Worm (Caenorhabditis elegans) whole organism, L4 larva: ENCODE results near the gene npr-25.

ENCODE experiments used
- D1046.2 ChIP-seq: fragments of 200-800 bp; sonication (Bioruptor generic); IDR thresholded peaks from 2 replicates; pipeline ENCODE4 v1.3.6; 2022; ENCODE audit warnings: missing genetic modification characterization, missing compliant biosample characterization
- F26F4.8 ChIP-seq: fragments of 200-800 bp; sonication (Bioruptor generic); conservative IDR thresholded peaks from 2 replicates; pipeline ENCODE4 v1.3.6; 2022; ENCODE audit warnings: missing genetic modification characterization, missing compliant biosample characterization
- Y48G9A.11 ChIP-seq: fragments of 200-800 bp; sonication (Bioruptor generic); IDR thresholded peaks from 2 replicates; pipeline ENCODE4 v1.3.6; 2022; ENCODE audit warnings: missing genetic modification reagents, missing genetic modification characterization, missing compliant biosample characterization
- Y75B8A.6 ChIP-seq: fragments of 200-800 bp; sonication (Bioruptor generic); IDR thresholded peaks from 2 replicates; pipeline ENCODE4 v1.3.6; 2022; ENCODE audit warnings: missing genetic modification reagents, missing genetic modification characterization, missing compliant biosample characterization
- ZK337.2 ChIP-seq: fragments of 200-800 bp; sonication (Bioruptor generic); IDR thresholded peaks from 2 replicates; pipeline ENCODE4 v1.3.6; 2022; ENCODE audit warnings: missing genetic modification reagents, missing genetic modification characterization, missing compliant biosample characterization
- aly-2 ChIP-seq: sonication (generic microtip); optimal IDR thresholded peaks from 2 replicates; lab custom pipeline; 2018; ENCODE audit warnings: missing biosample characterization, missing genetic modification characterization
- arid-1 ChIP-seq: fragments of 200-800 bp; sonication (Bioruptor generic); conservative IDR thresholded peaks from 2 replicates; pipeline ENCODE4 v1.3.6; 2022; ENCODE audit warnings: missing genetic modification reagents, missing genetic modification characterization, missing compliant biosample characterization
- ceh-20 ChIP-seq: fragments of 200-800 bp; sonication (Bioruptor generic); IDR thresholded peaks from 2 replicates; pipeline ENCODE4 v1.3.6; 2022; ENCODE audit warnings: missing genetic modification reagents, missing genetic modification characterization, missing compliant biosample characterization
- ceh-44 ChIP-seq: fragments of 200-800 bp; sonication (Bioruptor generic); IDR thresholded peaks from 2 replicates; pipeline ENCODE4 v1.3.6; 2022; ENCODE audit warnings: missing genetic modification reagents, missing genetic modification characterization, missing compliant biosample characterization
- ceh-62 ChIP-seq: sonication (generic microtip); optimal IDR thresholded peaks from 2 replicates; lab custom pipeline; 2017; ENCODE audit warnings: missing biosample characterization, missing genetic modification characterization
- ceh-82 ChIP-seq: sonication (generic microtip); optimal IDR thresholded peaks from 2 replicates; lab custom pipeline; 2017; ENCODE audit warnings: missing biosample characterization, missing genetic modification characterization
- ces-1 ChIP-seq: fragments of 150-350 bp; sonication (generic microtip); optimal IDR thresholded peaks from 4 replicates; lab custom pipeline; 2014; ENCODE audit warnings: missing biosample characterization, missing genetic modification reagents, missing genetic modification characterization
- cey-2 ChIP-seq: sonication (generic microtip); optimal IDR thresholded peaks from 3 replicates; lab custom pipeline; 2017; ENCODE audit warnings: missing genetic modification characterization, mild to moderate bottlenecking, missing compliant biosample characterization, antibody characterized with exemption, borderline replicate concordance; ENCODE audit not compliant: insufficient read depth
- ctbp-1 ChIP-seq: fragments of 200-800 bp; sonication (Bioruptor generic); IDR thresholded peaks from 2 replicates; pipeline ENCODE4 v1.3.6; 2022; ENCODE audit warnings: missing genetic modification reagents, missing genetic modification characterization, missing compliant biosample characterization
- daf-12 ChIP-seq: fragments of 150-350 bp; optimal IDR thresholded peaks from 2 replicates; lab custom pipeline; 2014; ENCODE audit warnings: missing biosample characterization, missing genetic modification reagents, missing genetic modification characterization
- daf-8 ChIP-seq: fragments of 200-800 bp; sonication (Bioruptor generic); IDR thresholded peaks from 2 replicates; pipeline ENCODE4 v1.3.6; 2022; ENCODE audit warnings: missing genetic modification characterization, missing compliant biosample characterization
- dve-1 ChIP-seq: sonication (generic microtip); optimal IDR thresholded peaks from 2 replicates; lab custom pipeline; 2017; ENCODE audit warnings: antibody characterized with exemption, mild to moderate bottlenecking, missing genetic modification characterization, missing compliant biosample characterization; ENCODE audit not compliant: insufficient read depth
- fkh-10 ChIP-seq: fragments of 150-350 bp; optimal IDR thresholded peaks from 2 replicates; lab custom pipeline; 2014; ENCODE audit warnings: missing biosample characterization, missing genetic modification reagents, missing genetic modification characterization
- fos-1 ChIP-seq: fragments of 150-350 bp; optimal IDR thresholded peaks from 2 replicates; lab custom pipeline; 2014; ENCODE audit warnings: missing biosample characterization, missing genetic modification characterization
- gei-8 ChIP-seq: fragments of 200-800 bp; sonication (Bioruptor generic); optimal IDR thresholded peaks from 2 replicates; lab custom pipeline; 2018; ENCODE audit warnings: mild to moderate bottlenecking, missing genetic modification characterization, missing compliant biosample characterization
- hif-1 ChIP-seq, 2 experiments: sonication (generic microtip); optimal IDR thresholded peaks; 2 replicates each; lab custom pipeline; 2016 to 2017; ENCODE audit warnings: missing compliant biosample characterization in 2 of 2, missing genetic modification characterization in 2 of 2, missing genetic modification reagents in 2 of 2, missing genotype in 2 of 2, mild to moderate bottlenecking in 1 of 2
- jun-1 ChIP-seq: fragments of 150-350 bp; optimal IDR thresholded peaks from 2 replicates; lab custom pipeline; 2014; ENCODE audit warnings: missing biosample characterization, missing genetic modification reagents, missing genetic modification characterization
- lin-1 ChIP-seq: fragments of 200-800 bp; sonication (Bioruptor generic); IDR thresholded peaks from 2 replicates; pipeline ENCODE4 v1.3.6; 2022; ENCODE audit warnings: missing genetic modification reagents, missing genetic modification characterization, missing compliant biosample characterization
- lin-38 ChIP-seq: fragments of 200-800 bp; sonication (Bioruptor generic); IDR thresholded peaks from 2 replicates; pipeline ENCODE4 v1.3.6; 2022; ENCODE audit warnings: missing genetic modification reagents, missing genetic modification characterization, missing compliant biosample characterization
- madf-9 ChIP-seq: fragments of 200-800 bp; sonication (Bioruptor generic); conservative IDR thresholded peaks from 2 replicates; pipeline ENCODE4 v1.3.6; 2022; ENCODE audit warnings: missing genetic modification reagents, missing genetic modification characterization, missing compliant biosample characterization
- mdt-29 ChIP-seq: fragments of 200-800 bp; sonication (Bioruptor generic); IDR thresholded peaks from 2 replicates; pipeline ENCODE4 v1.3.6; 2022; ENCODE audit warnings: missing genetic modification reagents, missing genetic modification characterization, missing compliant biosample characterization
- mep-1 ChIP-seq: fragments of 150-350 bp; sonication (generic microtip); optimal IDR thresholded peaks from 3 replicates; lab custom pipeline; 2014; ENCODE audit warnings: missing biosample characterization, missing genetic modification characterization
- mxl-2 ChIP-seq: fragments of 200-800 bp; sonication (Bioruptor generic); conservative IDR thresholded peaks from 2 replicates; pipeline ENCODE4 v1.3.6; 2022; ENCODE audit warnings: missing genetic modification reagents, missing genetic modification characterization, missing compliant biosample characterization
- nhr-10 ChIP-seq: fragments of 150-350 bp; optimal IDR thresholded peaks from 2 replicates; lab custom pipeline; 2014; ENCODE audit warnings: missing biosample characterization, missing genetic modification characterization
- nhr-28 ChIP-seq: fragments of 150-350 bp; optimal IDR thresholded peaks from 2 replicates; lab custom pipeline; 2014; ENCODE audit warnings: missing biosample characterization, missing genetic modification characterization
- nhr-42 ChIP-seq: fragments of 200-800 bp; sonication (Bioruptor generic); IDR thresholded peaks from 2 replicates; pipeline ENCODE4 v1.3.6; 2022; ENCODE audit warnings: missing genetic modification characterization, missing compliant biosample characterization
- nhr-77 ChIP-seq: fragments of 150-350 bp; optimal IDR thresholded peaks from 2 replicates; lab custom pipeline; 2014; ENCODE audit warnings: missing biosample characterization, missing genetic modification characterization
- pha-4 ChIP-seq, 2 experiments: fragments of 150-350 bp in 1 of 2; fragments of 200-800 bp in 1 of 2; sonication (Bioruptor generic) in 1 of 2; IDR thresholded peaks in 1 of 2; optimal IDR thresholded peaks in 1 of 2; 2 replicates each; pipeline versions ENCODE4 v1.3.6 to Lab custom; 2014 to 2022; ENCODE audit warnings: missing genetic modification characterization in 2 of 2, missing genetic modification reagents in 2 of 2, missing biosample characterization in 1 of 2, missing compliant biosample characterization in 1 of 2
- php-3 ChIP-seq: fragments of 200-800 bp; sonication (Bioruptor generic); IDR thresholded peaks from 2 replicates; pipeline ENCODE4 v1.3.6; 2022; ENCODE audit warnings: missing genetic modification reagents, missing genetic modification characterization, missing compliant biosample characterization
- snpc-1.2 ChIP-seq: fragments of 200-800 bp; sonication (Bioruptor generic); IDR thresholded peaks from 2 replicates; pipeline ENCODE4 v1.3.6; 2022; ENCODE audit warnings: missing genetic modification reagents, missing genetic modification characterization, missing compliant biosample characterization
- snpc-4 ChIP-seq: fragments of 150-350 bp; optimal IDR thresholded peaks from 2 replicates; lab custom pipeline; 2014; ENCODE audit warnings: missing biosample characterization, missing genetic modification characterization
- spr-3 ChIP-seq: fragments of 200-800 bp; sonication (Bioruptor generic); optimal IDR thresholded peaks from 2 replicates; lab custom pipeline; 2018; ENCODE audit warnings: mild to moderate bottlenecking, missing genetic modification characterization, missing compliant biosample characterization
- unc-62 ChIP-seq, 3 experiments: fragments of 150-350 bp in 1 of 3; sonication (generic microtip); optimal IDR thresholded peaks in 2 of 3; peaks in 1 of 3; 1 replicate in 1 of 3; 2 replicates in 2 of 3; lab custom pipeline; 2014 to 2017; ENCODE audit warnings: missing biosample characterization in 3 of 3, missing genetic modification characterization in 3 of 3, missing genetic modification reagents in 3 of 3, missing genotype in 1 of 3
- vab-7 ChIP-seq: fragments of 200-800 bp; sonication (Bioruptor generic); IDR thresholded peaks from 2 replicates; pipeline ENCODE4 v1.3.6; 2022; ENCODE audit warnings: missing genetic modification reagents, missing genetic modification characterization, missing compliant biosample characterization
- zag-1 ChIP-seq: fragments of 150-350 bp; optimal IDR thresholded peaks from 2 replicates; lab custom pipeline; 2014; ENCODE audit warnings: missing biosample characterization, missing genetic modification characterization
- zfp-2 ChIP-seq: sonication (generic microtip); optimal IDR thresholded peaks from 2 replicates; lab custom pipeline; 2016; ENCODE audit warnings: mild to moderate bottlenecking, missing genetic modification characterization, missing compliant biosample characterization
- zip-11 ChIP-seq: fragments of 200-800 bp; sonication (Bioruptor generic); IDR thresholded peaks from 2 replicates; pipeline ENCODE4 v1.3.6; 2022; ENCODE audit warnings: missing genetic modification characterization, missing compliant biosample characterization

The npr-25 gene

ce11 chrV:11383032-11383431 is 30.2 kb upstream of the npr-25 start, which contains the start of gene F55C10.5:
F55C10.5 (plus strand) TSS chrV:11383105.
- TF ChIP-seq unc-62 (GFP tag; optimal IDR thresholded peaks at IDR 0.05 in 1 of 2; lab: Kevin White, UChicago) (peak in 1 of 2 experiments; percentile 94), unc-62 (tag; optimal IDR thresholded peaks at IDR 0.05; lab: Kevin White, UChicago) (no peak), ZK337.2 (GFP tag; lab: Robert Waterston, UW) (no peak)

ce11 chrV:11380571-11380970 is 27.8 kb upstream of the npr-25 start:
- no peak for TF ChIP-seq jun-1 (tag; lab: Kevin White, UChicago)
- TF ChIP-seq fkh-10 (GFP tag; lab: Kevin White, UChicago): peak; percentile 38
- TF ChIP-seq unc-62 (GFP tag; optimal IDR thresholded peaks at IDR 0.05 in 1 of 2; lab: Kevin White, UChicago): peak in 1 of 2 experiments; percentile 68
- TF ChIP-seq unc-62 (tag; optimal IDR thresholded peaks at IDR 0.05; lab: Kevin White, UChicago): no peak

ce11 chrV:11379341-11379740 is 26.5 kb upstream of the npr-25 start:
- TF ChIP-seq fos-1: no peak
- TF ChIP-seq ceh-20 (GFP tag; lab: Robert Waterston, UW): peak; percentile 32; the same call in 1 of the 2 replicates
- TF ChIP-seq, all 104 proteins: peak for 1

- TF ChIP-seq aly-2 (tag; lab: Kevin White, UChicago) (no peak), F26F4.8 (GFP tag; lab: Robert Waterston, UW) (no peak), nhr-42 (GFP tag; lab: Robert Waterston, UW) (no peak), ceh-20 (GFP tag; lab: Robert Waterston, UW) (peak; percentile 57; the same call in 1 of the 2 replicates), D1046.2 (GFP tag; lab: Robert Waterston, UW) (no peak), pha-4 (GFP tag; IDR thresholded peaks at IDR 0.05; lab: Robert Waterston, UW) (peak; percentile 47; the same call in 1 of the 2 replicates), pha-4 (tag; optimal IDR thresholded peaks at IDR 0.05; lab: Kevin White, UChicago) (no peak), zfp-2 (tag; lab: Kevin White, UChicago) (no peak), hif-1 (tag; optimal IDR thresholded peaks at IDR 0.05; lab: Kevin White, UChicago) (peak in 1 of 2 experiments; percentile 61), daf-12 (tag; lab: Kevin White, UChicago) (no peak), daf-8 (GFP tag; lab: Robert Waterston, UW) (no peak), zag-1 (tag; lab: Kevin White, UChicago) (no peak), lin-38 (GFP tag; lab: Robert Waterston, UW) (peak; percentile 29), mxl-2 (no peak), mdt-29 (no peak), zip-11 (GFP tag; lab: Robert Waterston, UW) (no peak), ceh-62 (tag; lab: Kevin White, UChicago) (no peak), nhr-10 (no peak), Y48G9A.11 (GFP tag; lab: Robert Waterston, UW) (no peak), snpc-4 (tag; lab: Kevin White, UChicago) (no peak), nhr-77 (tag; lab: Kevin White, UChicago) (no peak), ceh-44 (GFP tag; lab: Robert Waterston, UW) (no peak), dve-1 (tag; lab: Kevin White, UChicago) (peak; percentile 42), arid-1 (GFP tag; lab: Robert Waterston, UW) (no peak), ces-1 (GFP tag; lab: Kevin White, UChicago) (peak; percentile 14), cey-2 (tag; lab: Kevin White, UChicago) (no peak), fos-1 (no peak), ctbp-1 (GFP tag; lab: Robert Waterston, UW) (0 out of 2 replicates have a peak, but pooled peaks have one; percentile 59), lin-1 (GFP tag; lab: Robert Waterston, UW) (no peak), gei-8 (no peak), spr-3 (no peak), nhr-28 (tag; lab: Kevin White, UChicago) (peak; percentile 6), fkh-10 (GFP tag; lab: Kevin White, UChicago) (peak; percentile 54), madf-9 (GFP tag; lab: Robert Waterston, UW) (no peak), vab-7 (GFP tag; lab: Robert Waterston, UW) (no peak), mep-1 (tag; lab: Kevin White, UChicago) (peak; percentile 66), snpc-1.2 (GFP tag; lab: Robert Waterston, UW) (no peak), Y75B8A.6 (GFP tag; lab: Robert Waterston, UW) (no peak), ceh-82 (tag; lab: Kevin White, UChicago) (no peak), php-3 (GFP tag; lab: Robert Waterston, UW) (no peak)
These were observed 22.5 kb upstream of the npr-25 start, which contains the start of gene cnb-1 for ce11 chrV:11375150-11375792. cnb-1 (plus strand) TSS chrV:11375742.
